Worm (Caenorhabditis elegans) whole organism, early embryonic: Measurements from ENCODE around the gene ire-1.

ENCODE experiments used
- B0310.2 ChIP-seq: sonication (generic microtip); optimal IDR thresholded peaks from 2 replicates; lab custom pipeline; 2016; ENCODE audit warnings: mild to moderate bottlenecking, missing genetic modification characterization, missing compliant biosample characterization
- F13C5.2 ChIP-seq: sonication (generic microtip); optimal IDR thresholded peaks from 2 replicates; lab custom pipeline; 2017; ENCODE audit warnings: mild to moderate bottlenecking, missing genetic modification characterization, inconsistent platforms, missing compliant biosample characterization
- aly-1 ChIP-seq: sonication (generic microtip); optimal IDR thresholded peaks from 2 replicates; lab custom pipeline; 2016; ENCODE audit warnings: missing genetic modification characterization, missing compliant biosample characterization
- ama-1 ChIP-seq: fragments of 150-350 bp; optimal IDR thresholded peaks from 2 replicates; lab custom pipeline; 2014
- ceh-13 ChIP-seq: fragments of 200-800 bp; sonication (Bioruptor generic); optimal IDR thresholded peaks from 2 replicates; lab custom pipeline; 2018; ENCODE audit warnings: mild to moderate bottlenecking, missing genetic modification characterization, missing compliant biosample characterization
- ceh-36 ChIP-seq: sonication (generic microtip); optimal IDR thresholded peaks from 2 replicates; lab custom pipeline; 2016; ENCODE audit warnings: missing genetic modification characterization, inconsistent platforms, missing compliant biosample characterization
- ets-7 ChIP-seq: sonication (generic microtip); optimal IDR thresholded peaks from 2 replicates; lab custom pipeline; 2016; ENCODE audit warnings: missing genotype, missing genetic modification characterization, missing compliant biosample characterization
- flt-1 ChIP-seq: fragments of 200-800 bp; sonication (Bioruptor generic); IDR thresholded peaks from 2 replicates; pipeline ENCODE4 v1.3.6; 2022; ENCODE audit warnings: missing genetic modification characterization, missing compliant biosample characterization
- hmbx-1 ChIP-seq: sonication (generic microtip); optimal IDR thresholded peaks from 2 replicates; lab custom pipeline; 2016; ENCODE audit warnings: mild to moderate bottlenecking, missing genetic modification characterization, missing compliant biosample characterization
- hmg-4 ChIP-seq: fragments of 200-800 bp; sonication (Bioruptor generic); optimal IDR thresholded peaks from 2 replicates; lab custom pipeline; 2018; ENCODE audit warnings: mild to moderate bottlenecking, missing genetic modification characterization, missing compliant biosample characterization
- hnd-1 ChIP-seq: sonication (generic microtip); optimal IDR thresholded peaks from 2 replicates; lab custom pipeline; 2016; ENCODE audit warnings: missing genetic modification characterization, missing compliant biosample characterization
- pes-1 ChIP-seq: fragments of 200-800 bp; sonication (Bioruptor generic); IDR thresholded peaks from 2 replicates; pipeline ENCODE4 v1.3.6; 2022; ENCODE audit warnings: missing genetic modification reagents, missing genetic modification characterization, missing compliant biosample characterization
- scrt-1 ChIP-seq: fragments of 200-800 bp; sonication (Bioruptor generic); IDR thresholded peaks from 2 replicates; pipeline ENCODE4 v1.3.6; 2022; ENCODE audit warnings: missing genetic modification characterization, missing compliant biosample characterization
- sea-1 ChIP-seq: fragments of 200-800 bp; sonication (Bioruptor generic); conservative IDR thresholded peaks from 2 replicates; pipeline ENCODE4 v1.3.6; 2022; ENCODE audit warnings: missing genetic modification characterization, missing compliant biosample characterization
- tbx-11 ChIP-seq: fragments of 200-800 bp; sonication (Bioruptor generic); IDR thresholded peaks from 2 replicates; pipeline ENCODE4 v1.3.6; 2022; ENCODE audit warnings: missing genetic modification characterization, missing compliant biosample characterization
- tbx-37 ChIP-seq: fragments of 200-800 bp; sonication (Bioruptor generic); conservative IDR thresholded peaks from 2 replicates; pipeline ENCODE4 v1.3.6; 2022; ENCODE audit warnings: missing genetic modification reagents, missing genetic modification characterization, missing compliant biosample characterization
- tra-4 ChIP-seq: sonication (generic microtip); optimal IDR thresholded peaks from 2 replicates; lab custom pipeline; 2017; ENCODE audit warnings: missing genetic modification characterization, missing compliant biosample characterization

ire-1 gene

DNA sequence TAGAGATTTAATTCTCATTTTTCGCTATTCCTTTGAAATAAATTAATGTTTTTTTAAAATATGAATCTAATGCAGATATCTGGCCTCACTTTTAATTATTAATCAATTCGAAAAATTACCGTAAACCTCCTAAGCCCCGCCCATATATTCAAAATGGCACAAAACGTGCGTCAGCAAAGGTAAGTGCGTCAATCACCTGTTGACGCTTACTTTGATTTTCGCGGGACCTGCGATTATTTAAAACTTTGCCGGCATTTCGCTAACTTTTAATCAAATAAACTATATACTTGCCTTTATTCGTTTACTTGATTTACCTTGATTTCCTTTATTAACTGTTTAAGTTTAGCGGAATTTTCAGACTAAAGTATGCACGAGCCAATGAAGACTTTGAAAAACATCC is 33.3 kb upstream of the ire-1 start, which contains the start of gene pch-2:
Gene pch-2 (plus strand): TSS at position 359 of the 400 bp plus-strand sequence.
- TF ChIP-seq flt-1 (GFP tag; lab: Robert Waterston, UW): no peak
- no peak for TF ChIP-seq hnd-1
- no peak for TF ChIP-seq ceh-13 (GFP tag; lab: Kevin White, UChicago)
- TF ChIP-seq hmbx-1 (tag; lab: Kevin White, UChicago): no peak
- no peak for TF ChIP-seq ama-1
- TF ChIP-seq F13C5.2 (tag; lab: Kevin White, UChicago): no peak
- TF ChIP-seq hmg-4 (GFP tag; lab: Kevin White, UChicago): no peak
- TF ChIP-seq B0310.2: no peak
- TF ChIP-seq sea-1 (GFP tag; lab: Robert Waterston, UW): no peak
- no peak for TF ChIP-seq tbx-37
- TF ChIP-seq pes-1 (GFP tag; lab: Robert Waterston, UW): no peak
- TF ChIP-seq tra-4 (tag; lab: Kevin White, UChicago): no peak
- no peak for TF ChIP-seq scrt-1 (GFP tag; lab: Robert Waterston, UW)
- TF ChIP-seq aly-1 (tag; lab: Kevin White, UChicago): no peak
- no peak for TF ChIP-seq ceh-36
- no peak for TF ChIP-seq tbx-11
- no peak for TF ChIP-seq ets-7 (tag; lab: Kevin White, UChicago)

- TF ChIP-seq pes-1 (GFP tag; lab: Robert Waterston, UW): no peak
- no peak for TF ChIP-seq scrt-1 (GFP tag; lab: Robert Waterston, UW)
- no peak for TF ChIP-seq ama-1
- TF ChIP-seq B0310.2: no peak
- TF ChIP-seq ceh-13 (GFP tag; lab: Kevin White, UChicago): no peak
- TF ChIP-seq sea-1 (GFP tag; lab: Robert Waterston, UW): no peak
Measured at ce11 chrII:8156845-8157373, 32.2 kb upstream of the ire-1 start, which contains the start of the genes tub-1 and tmem-138. TSS of gene tub-1 (minus strand) at chrII:8156945. TSS of gene tmem-138 (plus strand) at chrII:8157323.

ce11 chrII:8152711-8153325 is 28.1 kb upstream of the ire-1 start:
- TF ChIP-seq ets-7 (tag; lab: Kevin White, UChicago): no peak
- TF ChIP-seq hmg-4 (GFP tag; lab: Kevin White, UChicago): no peak
- TF ChIP-seq sea-1 (GFP tag; lab: Robert Waterston, UW): no peak
- no peak for TF ChIP-seq pes-1 (GFP tag; lab: Robert Waterston, UW)
- TF ChIP-seq tbx-11: no peak
- TF ChIP-seq B0310.2: no peak
- TF ChIP-seq flt-1 (GFP tag; lab: Robert Waterston, UW): no peak
- TF ChIP-seq tra-4 (tag; lab: Kevin White, UChicago): no peak
- TF ChIP-seq hnd-1: no peak
- TF ChIP-seq ceh-36: no peak
- no peak for TF ChIP-seq ama-1

DNA sequence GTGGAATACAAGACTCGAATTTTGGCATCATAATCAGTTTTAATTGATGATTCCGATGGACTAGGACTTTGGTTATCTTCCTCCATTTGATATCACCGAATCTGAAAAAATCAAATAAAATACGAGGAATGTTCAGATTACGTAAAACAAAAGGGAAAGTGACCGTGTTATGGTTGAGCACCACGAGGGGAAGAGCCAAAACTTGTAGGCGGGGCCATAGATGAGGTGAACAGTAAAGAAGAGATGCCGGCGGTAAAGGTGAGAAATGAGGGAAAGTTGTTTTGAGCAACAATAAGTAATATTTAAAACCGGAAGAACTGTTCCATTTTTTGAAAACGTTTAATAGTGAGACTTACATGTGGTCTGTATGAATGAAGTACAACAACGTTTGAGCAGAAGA is 25.2 kb upstream of the ire-1 start, which contains the start of gene F10B5.3:
Gene F10B5.3 (minus strand): TSS at position 101 of the 400 bp plus-strand sequence.
- no peak for TF ChIP-seq ceh-13 (GFP tag; lab: Kevin White, UChicago)
- TF ChIP-seq hmbx-1 (tag; lab: Kevin White, UChicago): no peak
- no peak for TF ChIP-seq scrt-1 (GFP tag; lab: Robert Waterston, UW)
- no peak for TF ChIP-seq sea-1 (GFP tag; lab: Robert Waterston, UW)
- no peak for TF ChIP-seq pes-1 (GFP tag; lab: Robert Waterston, UW)
- TF ChIP-seq F13C5.2 (tag; lab: Kevin White, UChicago): no peak
- TF ChIP-seq B0310.2: no peak
- no peak for TF ChIP-seq ets-7 (tag; lab: Kevin White, UChicago)
- TF ChIP-seq ama-1: no peak
- no peak for TF ChIP-seq tbx-37
- TF ChIP-seq tbx-11: no peak
- TF ChIP-seq hmg-4 (GFP tag; lab: Kevin White, UChicago): no peak
- no peak for TF ChIP-seq flt-1 (GFP tag; lab: Robert Waterston, UW)
- TF ChIP-seq aly-1 (tag; lab: Kevin White, UChicago): no peak
- TF ChIP-seq hnd-1: no peak
- TF ChIP-seq ceh-36: no peak
- TF ChIP-seq tra-4 (tag; lab: Kevin White, UChicago): no peak

- no peak for TF ChIP-seq hmbx-1 (tag; lab: Kevin White, UChicago)
- no peak for TF ChIP-seq scrt-1 (GFP tag; lab: Robert Waterston, UW)
- TF ChIP-seq B0310.2: no peak
- TF ChIP-seq pes-1 (GFP tag; lab: Robert Waterston, UW): no peak
- no peak for TF ChIP-seq sea-1 (GFP tag; lab: Robert Waterston, UW)
- no peak for TF ChIP-seq tbx-37
- no peak for TF ChIP-seq ceh-36
- TF ChIP-seq flt-1 (GFP tag; lab: Robert Waterston, UW): no peak
- no peak for TF ChIP-seq hnd-1
- no peak for TF ChIP-seq hmg-4 (GFP tag; lab: Kevin White, UChicago)
- TF ChIP-seq F13C5.2 (tag; lab: Kevin White, UChicago): no peak
- no peak for TF ChIP-seq tra-4 (tag; lab: Kevin White, UChicago)
- no peak for TF ChIP-seq ama-1
- TF ChIP-seq aly-1 (tag; lab: Kevin White, UChicago): no peak
Measured at ce11 chrII:8144543-8144942, 19.8 kb upstream of the ire-1 start, which contains the start of gene F10B5.2. TSS of gene F10B5.2 (plus strand) at chrII:8144762.

DNA sequence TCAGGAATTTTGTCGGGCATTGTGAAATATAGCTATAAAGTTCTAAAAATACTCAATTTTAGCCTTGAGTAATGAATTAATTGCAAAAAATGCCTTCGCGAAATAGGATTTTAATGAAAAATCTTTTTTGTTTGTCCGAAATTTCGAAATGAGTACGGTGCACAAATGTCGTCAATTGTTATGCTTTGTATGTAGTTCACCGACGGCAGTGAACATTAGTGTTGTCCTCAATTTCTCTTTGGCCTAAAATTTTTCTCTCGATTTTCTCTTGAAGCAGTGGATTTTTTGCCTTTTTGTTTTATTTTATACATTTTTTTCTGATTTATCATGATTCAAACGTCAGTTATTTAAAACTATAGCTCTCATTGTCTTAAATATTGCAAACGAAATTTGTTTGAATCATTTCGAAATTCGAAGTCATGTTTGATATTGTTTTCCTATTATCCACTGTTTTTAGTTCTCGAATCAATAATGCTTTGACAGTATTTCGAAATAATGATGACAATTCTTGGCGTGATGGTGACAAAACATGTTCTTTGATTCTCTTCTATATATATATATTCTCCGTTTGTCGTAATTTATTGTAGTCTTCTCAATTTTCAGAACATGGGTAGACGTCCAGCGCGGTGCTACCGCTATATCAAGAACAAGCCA is 18.7 kb upstream of the ire-1 start, which contains the start of the genes ints-11 and rpl-10:
Gene ints-11 (minus strand): TSS at position 201 of the 654 bp plus-strand sequence.
Gene rpl-10 (plus strand): TSS at position 604 of the 654 bp plus-strand sequence.
- TF ChIP-seq pes-1 (GFP tag; lab: Robert Waterston, UW) (no peak), hmg-4 (GFP tag; lab: Kevin White, UChicago) (no peak), ets-7 (tag; lab: Kevin White, UChicago) (no peak), ama-1 (no peak), flt-1 (GFP tag; lab: Robert Waterston, UW) (no peak)

DNA sequence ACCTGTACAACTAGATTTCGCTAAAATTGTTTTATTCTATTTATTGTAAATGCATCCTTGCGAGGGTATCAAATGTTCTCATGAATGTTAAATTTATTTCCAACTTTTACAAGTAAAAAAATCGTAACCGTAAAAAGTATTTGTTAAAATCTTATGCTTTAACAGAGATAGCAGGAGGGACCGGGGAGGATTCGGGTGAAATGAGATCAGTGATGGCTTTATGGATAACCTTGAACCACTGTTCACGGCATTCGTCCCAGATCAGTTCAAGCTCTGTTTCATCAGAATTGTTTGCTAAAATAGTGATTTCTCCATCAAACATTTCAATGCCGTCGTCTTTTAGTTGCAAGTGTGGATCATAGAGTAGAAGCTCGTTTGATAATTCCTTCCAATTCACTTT is 16.4 kb upstream of the ire-1 start:
- no peak for TF ChIP-seq F13C5.2 (tag; lab: Kevin White, UChicago)
- no peak for TF ChIP-seq ceh-13 (GFP tag; lab: Kevin White, UChicago)
- TF ChIP-seq pes-1 (GFP tag; lab: Robert Waterston, UW): no peak
- TF ChIP-seq hmg-4 (GFP tag; lab: Kevin White, UChicago): no peak
- no peak for TF ChIP-seq scrt-1 (GFP tag; lab: Robert Waterston, UW)
